Fruit fly (Drosophila melanogaster): ENCODE measurements around the gene CG31115.
A peak's percentile ranks its signal among the peaks of the same experiment; 100 is the strongest.

CG31115 gene

dm6 chr3R:25054451-25055188 is 17.9 kb downstream of the CG31115 start, which contains the start of gene CG31109 (continued):
- TF ChIP-seq row (GFP tag; IDR thresholded peaks at IDR 0.05) (peak; percentile 70), CG4854 (GFP tag; optimal IDR thresholded peaks at IDR 0.05) (no peak), eve (GFP tag; optimal IDR thresholded peaks at IDR 0.05) (peak in 1 of 2 experiments; percentile 56), pnt (GFP tag; optimal IDR thresholded peaks at IDR 0.05) (no peak), tna (GFP tag; IDR thresholded peaks at IDR 0.05; ENCODE audit: partially characterized antibody) (no peak), CG9215 (GFP tag; IDR thresholded peaks at IDR 0.05) (no peak), CG15269 (tag; optimal IDR thresholded peaks at IDR 0.05) (no peak), jing (GFP tag; optimal IDR thresholded peaks at IDR 0.05) (no peak), Dip3 (GFP tag; optimal IDR thresholded peaks at IDR 0.05) (no peak), hth (optimal IDR thresholded peaks at IDR 0.05) (no peak), CG9817 (tag; optimal IDR thresholded peaks at IDR 0.05) (peak; percentile 6), pho (GFP tag; optimal IDR thresholded peaks at IDR 0.05) (no peak), CG8924 (tag; optimal IDR thresholded peaks at IDR 0.05) (peak; percentile 67), Taf1 (GFP tag; IDR thresholded peaks at IDR 0.05) (no peak), Fer1 (GFP tag; optimal IDR thresholded peaks at IDR 0.05) (peak; percentile 7), gcm (GFP tag; optimal IDR thresholded peaks at IDR 0.05) (no peak), CG7786 (GFP tag; optimal IDR thresholded peaks at IDR 0.05) (peak; percentile 3), CG12104 (GFP tag; optimal IDR thresholded peaks at IDR 0.05) (no peak), CG6683 (GFP tag; optimal IDR thresholded peaks at IDR 0.05) (no peak), caup (GFP tag; optimal IDR thresholded peaks at IDR 0.05; ENCODE audit: severe bottlenecking) (no peak), knrl (GFP tag; IDR thresholded peaks at IDR 0.05; ENCODE audit: partially characterized antibody) (no peak), CoRest (tag; optimal IDR thresholded peaks at IDR 0.05) (peak; percentile 29), CG32772 (GFP tag; IDR thresholded peaks at IDR 0.05) (no peak), mld (GFP tag; IDR thresholded peaks at IDR 0.05; ENCODE audit: partially characterized antibody) (0 out of 3 replicates have a peak, but pooled peaks have one; percentile 41), jumu (GFP tag; optimal IDR thresholded peaks at IDR 0.05) (no peak), phol (tag; optimal IDR thresholded peaks at IDR 0.05) (peak; percentile 40), Abd-B (GFP tag; optimal IDR thresholded peaks at IDR 0.05) (no peak), NK7.1 (GFP tag; optimal IDR thresholded peaks at IDR 0.05) (no peak), chinmo (GFP tag; IDR thresholded peaks at IDR 0.05; ENCODE audit: partially characterized antibody) (no peak), CG8359 (GFP tag; optimal IDR thresholded peaks at IDR 0.05; ENCODE audit: borderline replicate concordance) (no peak), dmrt99B (tag; optimal IDR thresholded peaks at IDR 0.05) (no peak), CG7745 (tag; optimal IDR thresholded peaks at IDR 0.05) (no peak), MESR4 (GFP tag; optimal IDR thresholded peaks at IDR 0.05) (peak; percentile 79), HmgD (GFP tag; optimal IDR thresholded peaks at IDR 0.05) (no peak), Myb (GFP tag; optimal IDR thresholded peaks at IDR 0.05) (peak; percentile 86), CG12391 (tag; optimal IDR thresholded peaks at IDR 0.05) (peak; percentile 46), CG3163 (GFP tag; optimal IDR thresholded peaks at IDR 0.05) (no peak), sob (GFP tag; IDR thresholded peaks at IDR 0.05) (no peak), ATbp (GFP tag; optimal IDR thresholded peaks at IDR 0.05) (no peak), CG18476 (GFP tag; optimal IDR thresholded peaks at IDR 0.05) (no peak), HLH54F (GFP tag; optimal IDR thresholded peaks at IDR 0.05) (no peak), CG12219 (GFP tag; optimal IDR thresholded peaks at IDR 0.05) (no peak), slbo (GFP tag; IDR thresholded peaks at IDR 0.05) (no peak), crc (GFP tag; optimal IDR thresholded peaks at IDR 0.05) (no peak), peb (GFP tag; IDR thresholded peaks at IDR 0.05) (no peak), Hand (GFP tag; optimal IDR thresholded peaks at IDR 0.05) (no peak), CG16815 (GFP tag; optimal IDR thresholded peaks at IDR 0.05) (no peak), CG31388 (GFP tag; optimal IDR thresholded peaks at IDR 0.05) (no peak), Doc3 (GFP tag; IDR thresholded peaks at IDR 0.05; ENCODE audit: partially characterized antibody) (0 out of 3 replicates have a peak, but pooled peaks have one; percentile 34)
